Fruit fly (Drosophila melanogaster) Kc167 (cell line): ENCODE results near the gene net.

Experiments used
- Myc ChIP-seq: fragments of >200 bp; optimal IDR thresholded peaks from 2 replicates; lab custom pipeline; 2017; ENCODE audit warnings: missing external identifiers
- psq ChIP-seq: fragments of >200 bp; optimal IDR thresholded peaks from 2 replicates; lab custom pipeline; 2017; ENCODE audit warnings: missing external identifiers
- ttk ChIP-seq: sonication (Bioruptor generic); optimal IDR thresholded peaks from 2 replicates; lab custom pipeline; 2017; ENCODE audit warnings: missing external identifiers

- TF ChIP-seq ttk, result no peak
- no peak for TF ChIP-seq Myc (lab: Kevin White, UChicago)
- no peak for TF ChIP-seq psq (lab: Kevin White, UChicago)
Measured at dm6 chr2L:85099-85498, 2.1 kb downstream of the net start.
